Worm (Caenorhabditis elegans): ENCODE measurements around the gene ztf-14.

DNA sequence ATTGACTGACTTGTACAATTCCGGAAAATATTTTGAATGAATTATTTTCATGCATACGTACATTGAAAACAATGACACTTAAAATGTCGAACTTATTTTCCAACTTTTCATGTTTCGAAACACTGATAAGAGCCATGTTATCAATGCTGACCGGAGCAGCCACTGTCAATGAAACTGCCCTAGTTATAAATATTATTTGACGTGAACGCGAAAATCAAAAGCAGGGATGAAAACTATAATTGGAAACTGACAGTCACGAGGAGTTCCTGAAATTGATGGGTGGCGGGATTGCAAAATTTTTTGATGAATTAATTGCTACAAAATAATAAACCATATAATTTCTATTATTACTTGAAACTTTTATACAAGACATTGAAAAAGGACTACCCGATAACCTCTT, 43.6 kb downstream of the ztf-14 start:
- TF ChIP-seq chd-7 (tag; optimal IDR thresholded peaks at IDR 0.05): no peak
- no peak for TF ChIP-seq ztf-26 (tag; optimal IDR thresholded peaks at IDR 0.05)
- TF ChIP-seq F23B12.7 (tag; optimal IDR thresholded peaks at IDR 0.05; ENCODE audit: insufficient read depth): no peak
- no peak for TF ChIP-seq mxl-1 (tag; optimal IDR thresholded peaks at IDR 0.05)
- no peak for TF ChIP-seq zfh-2 (GFP tag; conservative IDR thresholded peaks at IDR 0.05)
- no peak for TF ChIP-seq sdz-38 (tag; optimal IDR thresholded peaks at IDR 0.05)
- TF ChIP-seq ztf-18 (tag; optimal IDR thresholded peaks at IDR 0.05): no peak
- no peak for TF ChIP-seq snpc-4 (GFP tag; optimal IDR thresholded peaks at IDR 0.05)
- peak in 1 of 4 experiments; percentile 31 for TF ChIP-seq snpc-4 (tag; optimal IDR thresholded peaks at IDR 0.05)
- TF ChIP-seq let-526 (GFP tag; IDR thresholded peaks at IDR 0.05): no peak
- no peak for TF ChIP-seq unc-130 (GFP tag; optimal IDR thresholded peaks at IDR 0.05)
